Worm (Caenorhabditis elegans): ENCODE data around the gene his-42.

- TF ChIP-seq W03F9.2 (tag; optimal IDR thresholded peaks at IDR 0.05), result no peak
- no peak for TF ChIP-seq him-1 (tag; optimal IDR thresholded peaks at IDR 0.05)
- TF ChIP-seq dao-5 (tag; optimal IDR thresholded peaks at IDR 0.05), result no peak
Observed at ce11 chrII:13806269-13806668, 22.2 kb downstream of the his-42 start.

Data from whole organism, L4/young adult.